Worm (Caenorhabditis elegans): ENCODE data around the gene cdh-1.

DNA sequence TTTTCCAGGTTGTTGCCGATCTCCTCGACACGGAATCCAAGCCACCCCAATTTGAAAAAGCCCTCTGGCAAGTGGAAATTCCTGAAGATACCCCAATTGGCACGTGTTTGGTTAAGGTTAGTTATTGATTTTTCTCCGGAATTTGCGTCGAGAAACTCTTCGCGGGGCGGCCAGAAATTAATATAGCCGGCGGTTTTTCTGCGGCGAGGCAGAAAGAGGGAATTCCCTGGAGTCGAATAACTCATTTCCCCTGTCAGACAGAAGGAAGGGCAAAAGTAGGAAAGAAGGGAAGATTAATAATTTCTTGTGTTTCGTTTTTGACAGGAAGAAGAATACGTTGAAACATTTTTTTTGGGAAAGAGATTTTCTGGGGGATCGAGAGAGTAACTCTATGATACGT, 7.9 kb downstream of the cdh-1 start:
- no peak for TF ChIP-seq elt-1 (tag; optimal IDR thresholded peaks at IDR 0.05)
- no peak for TF ChIP-seq unc-62 (GFP tag; optimal IDR thresholded peaks at IDR 0.05)
- no peak for TF ChIP-seq aly-2 (tag; optimal IDR thresholded peaks at IDR 0.05)
- TF ChIP-seq skn-1 (tag; optimal IDR thresholded peaks at IDR 0.05) = no peak
- TF ChIP-seq ztf-11 (tag; optimal IDR thresholded peaks at IDR 0.05) = no peak
- TF ChIP-seq snpc-4 (tag; optimal IDR thresholded peaks at IDR 0.05) = no peak
- TF ChIP-seq zag-1 (tag; optimal IDR thresholded peaks at IDR 0.05) = no peak
- TF ChIP-seq elt-3 (tag; optimal IDR thresholded peaks at IDR 0.05) = no peak
- no peak for TF ChIP-seq lsy-12 (tag; optimal IDR thresholded peaks at IDR 0.05)
- TF ChIP-seq tbx-2 (tag; optimal IDR thresholded peaks at IDR 0.05) = no peak
- TF ChIP-seq elt-2 (tag; optimal IDR thresholded peaks at IDR 0.05) = no peak
- TF ChIP-seq nhr-12 (tag; optimal IDR thresholded peaks at IDR 0.05) = no peak
- TF ChIP-seq nfya-1 (tag; optimal IDR thresholded peaks at IDR 0.05; ENCODE audit: insufficient read depth) = no peak
